Fruit fly (Drosophila melanogaster): ENCODE measurements around the gene CG13716.

CG13716 gene

dm6 chr3L:4615064-4615463 lies 19.5 kb downstream of the CG13716 start:
- TF ChIP-seq CG8478 (optimal IDR thresholded peaks at IDR 0.05) (no peak), CTCF (optimal IDR thresholded peaks at IDR 0.05) (no peak)

DNA sequence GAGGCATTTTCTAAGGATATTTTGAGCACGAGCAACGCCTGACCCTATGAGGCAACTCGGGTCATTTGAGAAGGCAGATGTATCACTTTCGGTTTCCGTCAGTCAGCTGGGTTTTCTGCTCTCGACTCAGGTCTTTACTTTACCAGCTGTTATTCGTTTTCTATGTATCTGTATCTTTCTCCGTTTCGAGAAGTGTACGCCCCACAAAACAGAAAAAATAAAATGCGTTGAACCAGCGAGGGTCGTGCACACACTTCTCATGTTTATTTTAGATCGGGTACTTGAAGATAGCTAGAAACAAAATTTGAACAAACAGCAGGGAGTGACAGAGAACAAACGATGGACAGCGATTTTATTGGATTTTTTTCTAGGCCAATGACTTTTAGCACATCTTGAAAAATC lies 20.7 kb downstream of the CG13716 start:
- TF ChIP-seq CG8478 (optimal IDR thresholded peaks at IDR 0.05) (no peak), CTCF (optimal IDR thresholded peaks at IDR 0.05) (no peak)

DNA sequence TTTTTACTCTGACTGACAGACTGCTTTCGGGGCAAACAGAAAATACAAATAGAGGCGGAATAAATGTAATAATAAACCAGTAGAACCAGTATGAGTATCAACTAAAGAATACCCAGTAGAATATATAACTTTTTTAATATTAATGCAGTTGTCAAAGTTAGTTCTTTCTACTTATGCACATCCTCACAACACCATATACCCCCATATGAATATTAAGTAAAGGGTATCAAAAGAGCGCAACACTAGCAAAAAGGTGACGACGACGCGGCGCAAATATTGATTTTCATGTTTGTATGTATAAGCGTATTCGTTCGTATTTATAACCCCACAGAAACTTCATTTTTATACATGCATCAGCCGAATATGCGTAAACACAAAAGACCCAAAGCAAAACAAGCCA lies 21.5 kb downstream of the CG13716 start:
- TF ChIP-seq CG8478 (optimal IDR thresholded peaks at IDR 0.05) (no peak), CTCF (optimal IDR thresholded peaks at IDR 0.05) (no peak)

DNA sequence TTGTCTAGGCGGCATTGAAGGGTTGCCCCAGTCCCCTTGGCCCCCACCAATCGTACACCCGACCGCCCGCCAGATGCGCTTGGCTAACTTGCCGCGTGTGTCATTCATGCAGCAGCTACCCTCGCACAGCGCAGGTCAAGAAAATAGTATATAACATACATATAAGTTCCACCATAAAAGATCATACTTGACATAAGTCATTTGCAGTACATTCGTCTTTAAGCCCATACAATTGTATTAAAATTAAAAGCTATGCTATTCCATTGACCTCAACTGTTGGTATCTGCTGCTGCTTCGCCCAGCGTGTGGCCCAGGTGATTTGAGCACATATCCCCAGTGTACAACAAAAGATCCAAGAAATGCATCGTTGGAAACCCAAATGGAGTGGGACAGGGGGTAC lies 23.3 kb downstream of the CG13716 start:
- TF ChIP-seq CG8478 (optimal IDR thresholded peaks at IDR 0.05) (no peak), CTCF (optimal IDR thresholded peaks at IDR 0.05) (no peak)

- no peak for TF ChIP-seq CG8478 (optimal IDR thresholded peaks at IDR 0.05)
Measured at dm6 chr3L:4607653-4608052, 26.9 kb downstream of the CG13716 start.

DNA sequence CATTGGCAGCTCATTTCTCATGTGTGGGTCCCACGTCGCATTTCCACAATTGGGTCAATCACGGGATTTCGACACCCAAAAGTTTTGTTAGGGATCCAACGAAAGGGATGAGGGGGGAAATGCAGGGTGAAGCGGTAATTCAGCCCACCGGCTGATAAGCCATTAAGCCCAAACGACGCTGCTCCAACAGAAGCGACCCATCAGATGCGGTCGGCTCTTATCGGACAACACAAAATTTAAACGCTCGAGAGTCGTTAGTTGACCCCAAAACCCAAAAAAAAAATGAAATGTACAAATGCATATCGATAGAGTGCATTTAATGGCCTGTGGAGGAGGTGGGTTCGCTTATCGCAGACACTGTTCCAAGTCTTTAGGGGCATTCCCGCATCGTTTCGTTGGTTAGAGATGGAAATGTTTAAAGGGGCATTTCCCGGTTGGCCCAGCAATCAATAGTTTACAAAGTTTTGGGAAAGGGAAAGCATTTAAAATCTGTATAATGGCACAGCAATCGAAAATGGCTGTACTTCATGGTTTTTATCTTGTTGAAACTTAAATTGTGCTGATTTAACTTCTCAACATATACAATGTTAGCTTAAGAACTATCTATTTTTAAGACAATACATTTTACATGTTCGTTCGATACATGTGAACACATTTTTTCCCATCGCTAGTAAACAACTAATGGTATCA lies 27.7 kb downstream of the CG13716 start:
- TF ChIP-seq CTCF (optimal IDR thresholded peaks at IDR 0.05) (no peak), CG8478 (optimal IDR thresholded peaks at IDR 0.05) (no peak)

dm6 chr3L:4603439-4603838 lies 31.1 kb downstream of the CG13716 start:
- TF ChIP-seq CG8478 (optimal IDR thresholded peaks at IDR 0.05) (no peak), CTCF (optimal IDR thresholded peaks at IDR 0.05) (no peak)

DNA sequence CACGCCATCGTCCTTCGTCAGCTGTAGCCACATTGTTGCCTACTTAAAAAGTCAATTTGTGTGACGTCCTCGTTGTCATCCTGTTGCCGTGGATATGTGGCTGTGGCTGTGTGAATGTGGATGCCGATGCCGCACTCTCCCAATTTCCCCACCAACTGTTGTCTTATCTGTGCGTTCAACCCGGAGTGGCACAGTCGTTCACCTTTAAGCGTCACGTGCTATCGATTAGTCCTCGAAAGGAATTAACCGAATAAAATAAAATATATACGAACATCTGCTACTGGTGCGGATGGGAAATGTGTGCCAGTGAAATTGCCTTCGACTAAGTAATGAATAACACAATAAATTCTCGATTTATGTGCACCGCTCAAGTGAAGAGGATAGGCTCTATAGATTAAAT lies 32.3 kb downstream of the CG13716 start:
- no peak for TF ChIP-seq CTCF (optimal IDR thresholded peaks at IDR 0.05)
- no peak for TF ChIP-seq CG8478 (optimal IDR thresholded peaks at IDR 0.05)

- TF ChIP-seq CG8478 (optimal IDR thresholded peaks at IDR 0.05) (no peak), CTCF (optimal IDR thresholded peaks at IDR 0.05) (no peak)
Measured at dm6 chr3L:4599747-4600146, 34.8 kb downstream of the CG13716 start.

- TF ChIP-seq CTCF (optimal IDR thresholded peaks at IDR 0.05) (no peak), CG8478 (optimal IDR thresholded peaks at IDR 0.05) (no peak)
Measured at dm6 chr3L:4590051-4590450, 44.5 kb downstream of the CG13716 start.

Measured in S2 (cell line).